Worm (Caenorhabditis elegans): ENCODE results near the gene F38A5.2.

- TF ChIP-seq F16B12.6 (tag; optimal IDR thresholded peaks at IDR 0.05) (no peak), grh-1 (GFP tag; IDR thresholded peaks at IDR 0.05) (peak; percentile 63), lsy-2 (tag; optimal IDR thresholded peaks at IDR 0.05) (no peak), ceh-63 (GFP tag; optimal IDR thresholded peaks at IDR 0.05) (no peak), nhr-11 (tag; optimal IDR thresholded peaks at IDR 0.05) (no peak), ama-1 (optimal IDR thresholded peaks at IDR 0.05) (no peak), unc-86 (tag; optimal IDR thresholded peaks at IDR 0.05) (no peak), ztf-4 (tag; optimal IDR thresholded peaks at IDR 0.05) (no peak), ceh-90 (tag; optimal IDR thresholded peaks at IDR 0.05) (no peak), lin-13 (GFP tag; optimal IDR thresholded peaks at IDR 0.05) (no peak), elt-3 (tag; optimal IDR thresholded peaks at IDR 0.05) (no peak), snpc-4 (tag; optimal IDR thresholded peaks at IDR 0.05) (no peak)
These were observed 20.7 kb upstream of the F38A5.2 start, which contains the start of gene nstp-2 for ce11 chrIV:6605863-6606262.

All from whole organism, L1 larva.